Worm (Caenorhabditis elegans) whole organism, mixed stage, embryonic: ENCODE measurements around the gene cpsf-2.

ENCODE experiments used
- M03D4.4 ChIP-seq: sonication (generic microtip); optimal IDR thresholded peaks from 2 replicates; lab custom pipeline; 2017; ENCODE audit warnings: mild to moderate bottlenecking, missing genetic modification characterization, missing compliant biosample characterization
- bed-3 ChIP-seq: fragments of 200-800 bp; sonication (Bioruptor generic); optimal IDR thresholded peaks from 3 replicates; lab custom pipeline; 2018; ENCODE audit warnings: mild to moderate bottlenecking, missing genetic modification characterization, moderate library complexity, missing compliant biosample characterization
- blmp-1 ChIP-seq: fragments of 150-350 bp; optimal IDR thresholded peaks from 2 replicates; lab custom pipeline; 2014; ENCODE audit warnings: missing biosample characterization, missing genetic modification characterization
- ceh-39 ChIP-seq: fragments of 150-350 bp; optimal IDR thresholded peaks from 2 replicates; lab custom pipeline; 2014; ENCODE audit warnings: missing biosample characterization, missing genetic modification characterization
- ceh-43 ChIP-seq: fragments of 200-800 bp; sonication (Bioruptor generic); optimal IDR thresholded peaks from 2 replicates; lab custom pipeline; 2018; ENCODE audit warnings: mild to moderate bottlenecking, missing genetic modification characterization, moderate library complexity, missing compliant biosample characterization
- ceh-83 ChIP-seq: fragments of 200-800 bp; sonication (Bioruptor generic); optimal IDR thresholded peaks from 2 replicates; lab custom pipeline; 2018; ENCODE audit warnings: mild to moderate bottlenecking, missing genetic modification characterization, missing compliant biosample characterization
- ces-1 ChIP-seq: fragments of 150-350 bp; optimal IDR thresholded peaks from 2 replicates; lab custom pipeline; 2014; ENCODE audit warnings: missing biosample characterization, missing genetic modification reagents, missing genetic modification characterization
- cnd-1 ChIP-seq: fragments of 200-800 bp; sonication (Bioruptor generic); optimal IDR thresholded peaks from 2 replicates; lab custom pipeline; 2018; ENCODE audit warnings: mild to moderate bottlenecking, missing genetic modification characterization, missing compliant biosample characterization
- drap-1 ChIP-seq: fragments of 200-800 bp; sonication (Bioruptor generic); optimal IDR thresholded peaks from 3 replicates; lab custom pipeline; 2018; ENCODE audit warnings: mild to moderate bottlenecking, missing genetic modification characterization, missing compliant biosample characterization
- elt-1 ChIP-seq: sonication (generic microtip); optimal IDR thresholded peaks from 2 replicates; lab custom pipeline; 2017; ENCODE audit warnings: missing genetic modification characterization, mild to moderate bottlenecking, missing compliant biosample characterization, antibody characterized with exemption, moderate library complexity, borderline replicate concordance; ENCODE audit not compliant: insufficient read depth
- elt-3 ChIP-seq: fragments of 150-350 bp; optimal IDR thresholded peaks from 2 replicates; lab custom pipeline; 2014; ENCODE audit warnings: missing biosample characterization, missing genetic modification characterization
- flh-1 ChIP-seq: fragments of 200-800 bp; sonication (Bioruptor generic); optimal IDR thresholded peaks from 2 replicates; lab custom pipeline; 2018; ENCODE audit warnings: mild to moderate bottlenecking, missing genetic modification characterization, moderate library complexity, missing compliant biosample characterization
- ham-2 ChIP-seq: fragments of 200-800 bp; sonication (Bioruptor generic); optimal IDR thresholded peaks from 2 replicates; lab custom pipeline; 2018; ENCODE audit warnings: mild to moderate bottlenecking, missing genetic modification characterization, missing compliant biosample characterization
- hlh-1 ChIP-seq: fragments of 150-350 bp; optimal IDR thresholded peaks from 2 replicates; lab custom pipeline; 2014; ENCODE audit warnings: missing biosample characterization, missing genetic modification reagents, missing genetic modification characterization
- lin-13 ChIP-seq: fragments of 150-350 bp; optimal IDR thresholded peaks from 2 replicates; lab custom pipeline; 2014; ENCODE audit warnings: missing biosample characterization, missing genetic modification characterization
- lin-32 ChIP-seq: fragments of 200-800 bp; sonication (Bioruptor generic); optimal IDR thresholded peaks from 2 replicates; lab custom pipeline; 2018; ENCODE audit warnings: mild to moderate bottlenecking, missing genetic modification characterization, missing compliant biosample characterization
- lsy-2 ChIP-seq: fragments of 150-350 bp; optimal IDR thresholded peaks from 2 replicates; lab custom pipeline; 2014; ENCODE audit warnings: missing biosample characterization, missing genetic modification characterization
- mep-1 ChIP-seq: fragments of 150-350 bp; optimal IDR thresholded peaks from 2 replicates; lab custom pipeline; 2017; ENCODE audit warnings: missing biosample characterization, missing genetic modification reagents, missing genetic modification characterization, inconsistent platforms
- mls-2 ChIP-seq: sonication (generic microtip); optimal IDR thresholded peaks from 2 replicates; lab custom pipeline; 2016; ENCODE audit warnings: mild to moderate bottlenecking, missing genetic modification characterization, moderate library complexity, missing compliant biosample characterization
- nhr-12 ChIP-seq: fragments of 150-350 bp; optimal IDR thresholded peaks from 2 replicates; lab custom pipeline; 2014; ENCODE audit warnings: missing biosample characterization, missing genetic modification characterization
- nhr-2 ChIP-seq: fragments of 150-350 bp; optimal IDR thresholded peaks from 2 replicates; lab custom pipeline; 2014; ENCODE audit warnings: missing biosample characterization, missing genetic modification characterization
- nhr-237 ChIP-seq: fragments of 150-350 bp; optimal IDR thresholded peaks from 2 replicates; lab custom pipeline; 2014; ENCODE audit warnings: missing biosample characterization, missing genetic modification characterization
- nhr-28 ChIP-seq: fragments of 150-350 bp; optimal IDR thresholded peaks from 2 replicates; lab custom pipeline; 2014; ENCODE audit warnings: missing biosample characterization, missing genetic modification characterization
- nhr-76 ChIP-seq: sonication (generic microtip); optimal IDR thresholded peaks from 2 replicates; lab custom pipeline; 2017; ENCODE audit warnings: missing biosample characterization, missing genetic modification characterization
- pha-4 ChIP-seq: fragments of 150-350 bp; optimal IDR thresholded peaks from 2 replicates; lab custom pipeline; 2018; ENCODE audit warnings: missing biosample characterization, missing genetic modification reagents, missing genetic modification characterization
- sem-2 ChIP-seq: fragments of 200-800 bp; sonication (Bioruptor generic); optimal IDR thresholded peaks from 2 replicates; lab custom pipeline; 2018; ENCODE audit warnings: mild to moderate bottlenecking, missing genetic modification characterization, missing compliant biosample characterization
- snpc-4 ChIP-seq: fragments of 150-350 bp; optimal IDR thresholded peaks from 2 replicates; lab custom pipeline; 2014; ENCODE audit warnings: missing biosample characterization, missing genetic modification characterization
- sptf-1 ChIP-seq: sonication (generic microtip); optimal IDR thresholded peaks from 2 replicates; lab custom pipeline; 2017; ENCODE audit warnings: mild to moderate bottlenecking, missing genetic modification characterization, moderate library complexity, missing compliant biosample characterization
- tbx-8 ChIP-seq: fragments of 200-800 bp; sonication (Bioruptor generic); optimal IDR thresholded peaks from 2 replicates; lab custom pipeline; 2018; ENCODE audit warnings: mild to moderate bottlenecking, missing genetic modification characterization, moderate library complexity, missing compliant biosample characterization
- unc-120 ChIP-seq: sonication (generic microtip); optimal IDR thresholded peaks from 2 replicates; lab custom pipeline; 2017; ENCODE audit warnings: missing genetic modification characterization, missing compliant biosample characterization; ENCODE audit not compliant: poor library complexity, severe bottlenecking
- unc-39 ChIP-seq: fragments of 150-350 bp; optimal IDR thresholded peaks from 2 replicates; lab custom pipeline; 2014; ENCODE audit warnings: missing biosample characterization, missing genetic modification characterization
- unc-62 ChIP-seq: fragments of 150-350 bp; optimal IDR thresholded peaks from 2 replicates; lab custom pipeline; 2014; ENCODE audit warnings: missing biosample characterization, missing genetic modification reagents, missing genetic modification characterization
- ztf-11 ChIP-seq: fragments of 150-350 bp; optimal IDR thresholded peaks from 2 replicates; lab custom pipeline; 2014; ENCODE audit warnings: missing biosample characterization, missing genetic modification characterization

The cpsf-2 gene

DNA sequence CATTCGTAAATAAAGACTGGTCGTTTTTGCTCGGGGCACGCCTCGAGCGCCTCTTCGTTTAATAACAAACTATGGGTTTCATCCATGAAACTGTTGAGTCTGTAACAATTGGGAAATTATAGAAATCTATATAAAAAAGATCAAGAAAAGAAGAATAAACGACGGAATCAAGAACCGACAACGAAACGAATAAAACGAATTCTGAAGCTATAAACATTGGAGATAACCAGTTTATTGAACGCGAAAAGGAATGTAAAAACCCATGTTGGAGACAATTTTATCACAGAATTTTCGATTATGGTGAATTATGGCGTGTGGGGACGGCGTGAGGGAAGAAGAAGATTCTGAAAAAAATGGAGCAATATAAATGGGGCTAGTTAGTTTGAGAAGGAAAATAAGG is 35.8 kb downstream of the cpsf-2 start, which contains the start of gene soap-1:
TSS of gene soap-1 (minus strand) at position 101 of the 400 bp plus-strand sequence.
- TF ChIP-seq elt-1 = no peak
- no peak for TF ChIP-seq sptf-1
- no peak for TF ChIP-seq mep-1 (tag; lab: Kevin White, UChicago)
- TF ChIP-seq nhr-12 (tag; lab: Kevin White, UChicago) = no peak
- TF ChIP-seq sem-2 (GFP tag; lab: Kevin White, UChicago) = no peak
- TF ChIP-seq bed-3 (GFP tag; lab: Kevin White, UChicago) = no peak
- TF ChIP-seq ceh-39 (tag; lab: Kevin White, UChicago) = no peak
- TF ChIP-seq unc-62 (GFP tag; lab: Kevin White, UChicago) = no peak
- no peak for TF ChIP-seq nhr-2 (tag; lab: Kevin White, UChicago)
- no peak for TF ChIP-seq ztf-11 (tag; lab: Kevin White, UChicago)
- TF ChIP-seq cnd-1 = no peak
- TF ChIP-seq hlh-1 = no peak
- no peak for TF ChIP-seq lin-13 (tag; lab: Kevin White, UChicago)
- TF ChIP-seq nhr-28 (tag; lab: Kevin White, UChicago) = no peak
- no peak for TF ChIP-seq pha-4 (tag; lab: Kevin White, UChicago)
- no peak for TF ChIP-seq blmp-1 (tag; lab: Kevin White, UChicago)
- no peak for TF ChIP-seq M03D4.4
- TF ChIP-seq, all 35 proteins: peak for 0

DNA sequence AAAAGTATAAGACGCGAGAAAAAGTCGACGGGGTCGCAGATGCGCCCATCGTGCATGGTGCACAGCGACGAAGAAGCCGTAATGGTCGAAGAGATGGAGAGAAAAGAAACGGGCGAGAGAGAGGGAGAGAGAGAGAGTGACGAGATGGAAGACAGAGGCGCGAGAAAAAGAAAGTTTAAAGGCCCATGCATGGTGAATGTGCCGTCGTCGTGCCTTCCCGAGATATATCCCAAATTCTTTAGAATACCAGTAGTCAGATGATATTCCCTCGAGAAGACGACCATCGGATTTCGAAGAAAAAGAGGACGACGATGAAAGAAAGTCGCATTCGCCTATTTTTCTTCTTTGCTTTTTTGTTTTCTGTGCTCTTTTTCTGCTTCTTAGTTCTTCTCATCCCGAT is 37.0 kb downstream of the cpsf-2 start:
- TF ChIP-seq nhr-237 (tag; lab: Kevin White, UChicago) = no peak
- TF ChIP-seq ztf-11 (tag; lab: Kevin White, UChicago) = no peak
- no peak for TF ChIP-seq lin-32
- TF ChIP-seq lsy-2 (tag; lab: Kevin White, UChicago) = no peak
- no peak for TF ChIP-seq nhr-76 (tag; lab: Kevin White, UChicago)
- no peak for TF ChIP-seq tbx-8 (GFP tag; lab: Kevin White, UChicago)
- no peak for TF ChIP-seq lin-13 (tag; lab: Kevin White, UChicago)
- no peak for TF ChIP-seq blmp-1 (tag; lab: Kevin White, UChicago)
- no peak for TF ChIP-seq elt-3 (tag; lab: Kevin White, UChicago)
- TF ChIP-seq ham-2 (GFP tag; lab: Kevin White, UChicago) = no peak
- no peak for TF ChIP-seq mep-1 (tag; lab: Kevin White, UChicago)
- no peak for TF ChIP-seq unc-62 (GFP tag; lab: Kevin White, UChicago)
- no peak for TF ChIP-seq unc-120 (tag; lab: Kevin White, UChicago)
- no peak for TF ChIP-seq snpc-4 (tag; lab: Kevin White, UChicago)
- no peak for TF ChIP-seq pha-4 (tag; lab: Kevin White, UChicago)
- no peak for TF ChIP-seq ceh-43 (GFP tag; lab: Kevin White, UChicago)
- no peak for TF ChIP-seq ceh-39 (tag; lab: Kevin White, UChicago)
- TF ChIP-seq flh-1 (GFP tag; lab: Kevin White, UChicago) = no peak
- no peak for TF ChIP-seq ces-1 (GFP tag; lab: Kevin White, UChicago)

DNA sequence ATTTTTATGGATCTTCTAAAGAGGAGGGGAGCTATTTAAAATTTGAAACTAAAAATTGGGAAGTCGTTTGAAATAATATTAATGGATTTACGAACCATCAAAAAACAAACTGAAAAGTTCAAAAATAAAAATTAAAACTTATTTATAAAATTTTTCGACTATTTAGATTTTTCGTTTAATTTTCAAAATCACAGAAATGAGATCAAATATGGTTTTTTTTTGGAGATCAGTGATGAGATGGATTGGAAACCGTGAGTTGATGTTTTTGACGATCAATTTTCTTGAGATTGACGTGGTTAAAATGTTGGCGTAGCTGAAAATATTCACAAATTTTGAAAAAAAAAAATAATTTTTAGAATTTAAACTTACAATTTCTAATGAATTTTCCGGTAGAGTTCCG is 40.0 kb downstream of the cpsf-2 start, which contains the start of gene C13F10.5:
TSS of gene C13F10.5 (minus strand) at position 101 of the 400 bp plus-strand sequence.
- no peak for TF ChIP-seq unc-120 (tag; lab: Kevin White, UChicago)
- TF ChIP-seq M03D4.4 = no peak
- TF ChIP-seq nhr-12 (tag; lab: Kevin White, UChicago) = no peak
- no peak for TF ChIP-seq mls-2 (tag; lab: Kevin White, UChicago)
- TF ChIP-seq cnd-1 = no peak
- TF ChIP-seq ztf-11 (tag; lab: Kevin White, UChicago) = no peak
- TF ChIP-seq lin-32 = no peak
- TF ChIP-seq ceh-39 (tag; lab: Kevin White, UChicago) = no peak
- no peak for TF ChIP-seq drap-1 (GFP tag; lab: Kevin White, UChicago)
- TF ChIP-seq mep-1 (tag; lab: Kevin White, UChicago) = no peak
- no peak for TF ChIP-seq ham-2 (GFP tag; lab: Kevin White, UChicago)
- TF ChIP-seq ceh-43 (GFP tag; lab: Kevin White, UChicago) = no peak
- TF ChIP-seq sem-2 (GFP tag; lab: Kevin White, UChicago) = no peak
- no peak for TF ChIP-seq lsy-2 (tag; lab: Kevin White, UChicago)
- TF ChIP-seq snpc-4 (tag; lab: Kevin White, UChicago) = no peak
- TF ChIP-seq ces-1 (GFP tag; lab: Kevin White, UChicago) = no peak
- TF ChIP-seq unc-39 = no peak
- TF ChIP-seq ceh-83 (GFP tag; lab: Kevin White, UChicago) = no peak
- TF ChIP-seq nhr-28 (tag; lab: Kevin White, UChicago) = no peak
